Fruit fly (Drosophila melanogaster) whole organism, embryonic: ENCODE data around the gene RpL36.

Experiments used
- Aef1 ChIP-seq: fragments of 200-800 bp; sonication (Bioruptor generic); IDR thresholded peaks from 3 replicates; pipeline ENCODE4 v1.3.6; 2022; ENCODE audit warnings: missing biosample characterization, missing genetic modification characterization
- Asciz ChIP-seq: fragments of 200-800 bp; sonication (Bioruptor generic); optimal IDR thresholded peaks from 2 replicates; lab custom pipeline; 2017; ENCODE audit warnings: missing biosample characterization, mild to moderate bottlenecking, missing genetic modification characterization, missing genetic modification reagents
- CG10321 ChIP-seq: fragments of 200-800 bp; sonication (Bioruptor generic); IDR thresholded peaks from 2 replicates; pipeline ENCODE4 v1.3.6; 2022; ENCODE audit warnings: missing biosample characterization, missing genetic modification characterization
- CG10565 ChIP-seq: fragments of 200-800 bp; sonication (Bioruptor generic); optimal IDR thresholded peaks from 3 replicates; lab custom pipeline; 2016; ENCODE audit warnings: missing biosample characterization, mild to moderate bottlenecking, missing genetic modification characterization
- CG12104 ChIP-seq: fragments of 200-800 bp; sonication (Bioruptor generic); optimal IDR thresholded peaks from 3 replicates; lab custom pipeline; 2016; ENCODE audit warnings: missing biosample characterization, missing genetic modification characterization
- CG12155 ChIP-seq: fragments of 200-800 bp; sonication (Bioruptor generic); optimal IDR thresholded peaks from 3 replicates; lab custom pipeline; 2016; ENCODE audit warnings: missing biosample characterization, missing genetic modification characterization
- CG12391 ChIP-seq: fragments of 200-800 bp; sonication (Bioruptor generic); optimal IDR thresholded peaks from 3 replicates; lab custom pipeline; 2018; ENCODE audit warnings: missing biosample characterization, mild to moderate bottlenecking, missing genetic modification characterization, moderate library complexity
- CG12942 ChIP-seq: fragments of 200-800 bp; sonication (Bioruptor generic); optimal IDR thresholded peaks from 3 replicates; lab custom pipeline; 2016; ENCODE audit warnings: missing biosample characterization, missing genetic modification characterization
- CG13775 ChIP-seq: fragments of 200-800 bp; sonication (Bioruptor generic); optimal IDR thresholded peaks from 3 replicates; lab custom pipeline; 2017; ENCODE audit warnings: missing biosample characterization, mild to moderate bottlenecking, missing genetic modification characterization
- CG15601 ChIP-seq: fragments of 200-800 bp; sonication (Bioruptor generic); optimal IDR thresholded peaks from 3 replicates; lab custom pipeline; 2019; ENCODE audit warnings: missing biosample characterization, mild to moderate bottlenecking, missing genetic modification characterization, moderate library complexity
- CG17912 ChIP-seq: fragments of 200-800 bp; sonication (Bioruptor generic); optimal IDR thresholded peaks from 2 replicates; lab custom pipeline; 2018; ENCODE audit warnings: missing biosample characterization, mild to moderate bottlenecking, missing genetic modification characterization
- CG2199 ChIP-seq: fragments of 200-800 bp; sonication (Bioruptor generic); IDR thresholded peaks from 3 replicates; pipeline ENCODE4 v1.3.6; 2022; ENCODE audit warnings: missing biosample characterization, missing genetic modification characterization
- CG2712 ChIP-seq: fragments of 200-800 bp; optimal IDR thresholded peaks from 3 replicates; lab custom pipeline; 2019; ENCODE audit warnings: missing biosample characterization, mild to moderate bottlenecking, missing genetic modification characterization, moderate library complexity
- CG30020 ChIP-seq: fragments of 200-800 bp; optimal IDR thresholded peaks from 2 replicates; lab custom pipeline; 2019; ENCODE audit warnings: missing biosample characterization, mild to moderate bottlenecking, missing genetic modification characterization, moderate library complexity
- CG31224 ChIP-seq: fragments of 200-800 bp; sonication (Bioruptor generic); IDR thresholded peaks from 2 replicates; pipeline ENCODE4 v1.3.6; 2022; ENCODE audit warnings: missing biosample characterization, missing genetic modification characterization
- CG33213 ChIP-seq: fragments of 200-800 bp; sonication (Bioruptor generic); optimal IDR thresholded peaks from 3 replicates; lab custom pipeline; 2016; ENCODE audit warnings: missing biosample characterization, missing genetic modification characterization
- CG3407 ChIP-seq: fragments of 200-800 bp; sonication (Bioruptor generic); optimal IDR thresholded peaks from 2 replicates; lab custom pipeline; 2018; ENCODE audit warnings: missing biosample characterization, mild to moderate bottlenecking, missing genetic modification characterization
- CG4707 ChIP-seq: fragments of 200-800 bp; sonication (Bioruptor generic); optimal IDR thresholded peaks from 2 replicates; lab custom pipeline; 2018; ENCODE audit warnings: missing biosample characterization, mild to moderate bottlenecking, missing genetic modification characterization, moderate library complexity
- CG6254 ChIP-seq: fragments of 200-800 bp; sonication (Bioruptor generic); optimal IDR thresholded peaks from 3 replicates; lab custom pipeline; 2017; ENCODE audit warnings: mild to moderate bottlenecking, missing biosample characterization, missing genetic modification reagents, missing genetic modification characterization
- CG6689 ChIP-seq: fragments of 200-800 bp; sonication (Bioruptor generic); IDR thresholded peaks from 2 replicates; pipeline ENCODE4 v1.3.6; 2022; ENCODE audit warnings: missing biosample characterization, missing genetic modification characterization
- CG7271 ChIP-seq: fragments of 200-800 bp; sonication (Bioruptor generic); optimal IDR thresholded peaks from 2 replicates; lab custom pipeline; 2018; ENCODE audit warnings: missing biosample characterization, mild to moderate bottlenecking, missing genetic modification characterization, moderate library complexity
- CG8388 ChIP-seq: fragments of 200-800 bp; sonication (Bioruptor generic); optimal IDR thresholded peaks from 2 replicates; lab custom pipeline; 2019; ENCODE audit warnings: missing biosample characterization, mild to moderate bottlenecking, missing genetic modification characterization, moderate library complexity
- D ChIP-seq, 2 experiments: fragments of 200-800 bp in 1 of 2; fragments of >200 bp in 1 of 2; sonication (Bioruptor generic) in 1 of 2; optimal IDR thresholded peaks; 2 replicates in 1 of 2; 3 replicates in 1 of 2; lab custom pipeline; 2017; ENCODE audit warnings: mild to moderate bottlenecking in 1 of 2, missing biosample characterization in 1 of 2, missing genetic modification characterization in 1 of 2, missing genetic modification reagents in 1 of 2
- GATAe ChIP-seq: fragments of 200-800 bp; sonication (Bioruptor generic); conservative IDR thresholded peaks from 2 replicates; pipeline ENCODE4 v1.3.6; 2022; ENCODE audit warnings: missing biosample characterization, missing genetic modification characterization
- HLH54F ChIP-seq: fragments of 200-800 bp; sonication (Bioruptor generic); optimal IDR thresholded peaks from 3 replicates; lab custom pipeline; 2016; ENCODE audit warnings: missing biosample characterization, missing genetic modification characterization
- HLHmδ ChIP-seq: fragments of 200-800 bp; sonication (Bioruptor generic); optimal IDR thresholded peaks from 2 replicates; lab custom pipeline; 2018; ENCODE audit warnings: missing biosample characterization, mild to moderate bottlenecking, missing genetic modification characterization, moderate library complexity
- Hr51 ChIP-seq, 2 experiments: fragments of 200-800 bp; sonication (Bioruptor generic); optimal IDR thresholded peaks; 2 replicates in 1 of 2; 3 replicates in 1 of 2; lab custom pipeline; 2016 to 2018; ENCODE audit warnings: missing biosample characterization in 2 of 2, missing genetic modification characterization in 2 of 2, mild to moderate bottlenecking in 1 of 2, moderate library complexity in 1 of 2
- Jarid2 ChIP-seq: fragments of 200-800 bp; sonication (Bioruptor generic); optimal IDR thresholded peaks from 3 replicates; lab custom pipeline; 2017; ENCODE audit warnings: mild to moderate bottlenecking, missing biosample characterization, missing genetic modification reagents, missing genetic modification characterization
- Nf-YB ChIP-seq: fragments of 200-800 bp; sonication (Bioruptor generic); optimal IDR thresholded peaks from 3 replicates; lab custom pipeline; 2019; ENCODE audit warnings: missing biosample characterization, mild to moderate bottlenecking, missing genetic modification characterization, moderate library complexity
- Nf-YC ChIP-seq: fragments of 200-800 bp; optimal IDR thresholded peaks from 3 replicates; lab custom pipeline; 2019; ENCODE audit warnings: missing biosample characterization, mild to moderate bottlenecking, missing genetic modification characterization, moderate library complexity
- Poxn ChIP-seq: fragments of 200-800 bp; sonication (Bioruptor generic); IDR thresholded peaks from 2 replicates; pipeline ENCODE4 v1.3.6; 2022; ENCODE audit warnings: missing biosample characterization, missing genetic modification characterization
- Six4 ChIP-seq: fragments of 200-800 bp; sonication (Bioruptor generic); optimal IDR thresholded peaks from 2 replicates; lab custom pipeline; 2016; ENCODE audit warnings: missing biosample characterization, missing genetic modification characterization
- Sry-β ChIP-seq: fragments of 200-800 bp; sonication (Bioruptor generic); optimal IDR thresholded peaks from 2 replicates; lab custom pipeline; 2018; ENCODE audit warnings: missing biosample characterization, mild to moderate bottlenecking, missing genetic modification characterization, moderate library complexity
- Sry-δ ChIP-seq: fragments of 200-800 bp; sonication (Bioruptor generic); optimal IDR thresholded peaks from 2 replicates; lab custom pipeline; 2016; ENCODE audit warnings: missing biosample characterization, missing genetic modification characterization
- aop ChIP-seq: fragments of 200-800 bp; sonication (Bioruptor generic); IDR thresholded peaks from 2 replicates; pipeline ENCODE4 v1.3.6; 2022; ENCODE audit warnings: missing biosample characterization, missing genetic modification characterization
- bbx ChIP-seq: fragments of 200-800 bp; sonication (Bioruptor generic); IDR thresholded peaks from 2 replicates; pipeline ENCODE4 v1.3.6; 2022; ENCODE audit warnings: missing biosample characterization, missing genetic modification characterization; ENCODE audit not compliant: partially characterized antibody
- cato ChIP-seq: fragments of 200-800 bp; sonication (Bioruptor generic); optimal IDR thresholded peaks from 2 replicates; lab custom pipeline; 2016; ENCODE audit warnings: missing biosample characterization, missing genetic modification characterization, borderline replicate concordance
- caup ChIP-seq: fragments of 200-800 bp; sonication (Bioruptor generic); optimal IDR thresholded peaks from 3 replicates; lab custom pipeline; 2017; ENCODE audit warnings: missing biosample characterization, mild to moderate bottlenecking, missing genetic modification characterization, moderate library complexity; ENCODE audit not compliant: severe bottlenecking
- chif ChIP-seq, 2 experiments: fragments of 200-800 bp; sonication (Bioruptor generic); optimal IDR thresholded peaks; 3 replicates each; lab custom pipeline; 2016; ENCODE audit warnings: missing biosample characterization in 2 of 2, missing genetic modification characterization in 2 of 2
- dan ChIP-seq: fragments of 200-800 bp; sonication (Bioruptor generic); IDR thresholded peaks from 2 replicates; pipeline ENCODE4 v1.3.6; 2022; ENCODE audit warnings: missing biosample characterization, missing genetic modification characterization
- eyg ChIP-seq: fragments of 200-800 bp; sonication (Bioruptor generic); optimal IDR thresholded peaks from 3 replicates; lab custom pipeline; 2016; ENCODE audit warnings: missing biosample characterization, missing genetic modification characterization
- fd64A ChIP-seq: fragments of 200-800 bp; sonication (Bioruptor generic); optimal IDR thresholded peaks from 3 replicates; lab custom pipeline; 2018; ENCODE audit warnings: missing biosample characterization, mild to moderate bottlenecking, missing genetic modification characterization
- gsb-n ChIP-seq: fragments of 200-800 bp; sonication (Bioruptor generic); optimal IDR thresholded peaks from 3 replicates; lab custom pipeline; 2018; ENCODE audit warnings: missing biosample characterization, mild to moderate bottlenecking, missing genetic modification characterization
- sens ChIP-seq: fragments of 200-800 bp; sonication (Bioruptor generic); peaks from one replicate; lab custom pipeline; 2016; ENCODE audit warnings: missing biosample characterization, missing genetic modification characterization
- sima ChIP-seq: fragments of 200-800 bp; sonication (Bioruptor generic); optimal IDR thresholded peaks from 2 replicates; lab custom pipeline; 2016; ENCODE audit warnings: missing biosample characterization, missing genetic modification characterization
- stwl ChIP-seq: fragments of 200-800 bp; sonication (Bioruptor generic); optimal IDR thresholded peaks from 3 replicates; lab custom pipeline; 2018; ENCODE audit warnings: missing biosample characterization, mild to moderate bottlenecking, missing genetic modification characterization, moderate library complexity
- tll ChIP-seq, 2 experiments: fragments of 200-800 bp in 1 of 2; fragments of >200 bp in 1 of 2; sonication (Bioruptor generic) in 1 of 2; optimal IDR thresholded peaks; 2 replicates each; lab custom pipeline; 2017 to 2019; ENCODE audit warnings: missing biosample characterization in 2 of 2, missing genetic modification characterization in 2 of 2, mild to moderate bottlenecking in 1 of 2, moderate library complexity in 1 of 2
- zfh1 ChIP-seq: fragments of 200-800 bp; sonication (Bioruptor generic); IDR thresholded peaks from 3 replicates; pipeline ENCODE4 v1.3.6; 2022; ENCODE audit warnings: missing biosample characterization, missing genetic modification characterization

Gene RpL36

dm6 chrX:616761-617476 lies 12.4 kb downstream of the RpL36 start (continued):
- TF ChIP-seq CG17912 (GFP tag; lab: Kevin White, UChicago) (no peak), zfh1 (GFP tag; lab: Robert Waterston, UW) (no peak), Aef1 (GFP tag; lab: Robert Waterston, UW) (no peak), Six4 (GFP tag; lab: Kevin White, UChicago) (no peak), sens (peak; percentile 88), HLH54F (GFP tag; lab: Kevin White, UChicago) (no peak), dan (no peak), D (optimal IDR thresholded peaks at IDR 0.05; lab: Kevin White, UChicago) (no peak), D (GFP tag; optimal IDR thresholded peaks at IDR 0.05; lab: Kevin White, UChicago) (no peak), CG33213 (GFP tag; lab: Kevin White, UChicago) (no peak), CG8388 (no peak), eyg (no peak), stwl (tag; lab: Kevin White, UChicago) (peak; percentile 4), Sry-δ (GFP tag; lab: Kevin White, UChicago) (no peak), Jarid2 (GFP tag; lab: Kevin White, UChicago) (no peak), CG2199 (GFP tag; lab: Robert Waterston, UW) (0 out of 3 replicates have a peak, but pooled peaks have one; percentile 41), HLHmδ (GFP tag; lab: Kevin White, UChicago) (no peak), CG15601 (tag; lab: Kevin White, UChicago) (no peak), CG12942 (GFP tag; lab: Kevin White, UChicago) (no peak), Poxn (GFP tag; lab: Robert Waterston, UW) (no peak), CG6689 (no peak), CG31224 (GFP tag; lab: Robert Waterston, UW) (no peak), CG3407 (GFP tag; lab: Kevin White, UChicago) (no peak), gsb-n (tag; lab: Kevin White, UChicago) (no peak), aop (GFP tag; lab: Robert Waterston, UW) (no peak), CG10565 (GFP tag; lab: Kevin White, UChicago) (no peak), CG12104 (GFP tag; lab: Kevin White, UChicago) (no peak), Sry-β (GFP tag; lab: Kevin White, UChicago) (no peak), CG30020 (tag; lab: Kevin White, UChicago) (no peak), Asciz (GFP tag; lab: Kevin White, UChicago) (no peak)
- TF ChIP-seq, all 482 proteins: peak for 25

DNA sequence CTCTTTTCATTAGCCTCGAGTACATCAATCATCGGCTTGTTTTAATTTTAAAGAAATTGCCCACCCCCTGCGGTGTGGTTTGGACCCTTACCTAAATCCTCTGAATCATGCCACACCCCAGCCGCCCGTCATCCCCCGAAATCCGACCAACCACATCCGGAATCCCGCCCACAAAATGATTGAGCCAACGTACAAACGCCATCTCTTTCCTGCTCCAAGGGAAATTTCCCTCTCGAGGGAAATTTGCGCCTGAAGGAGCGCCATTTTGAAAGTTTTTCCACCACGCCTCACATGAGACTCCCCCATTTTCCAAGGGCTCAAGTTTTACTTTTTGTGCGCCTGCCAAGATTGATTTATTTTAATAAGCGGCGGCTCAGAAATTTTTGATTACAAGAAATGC lies 19.2 kb downstream of the RpL36 start:
- TF ChIP-seq CG4707 (no peak), Hr51 (GFP tag; optimal IDR thresholded peaks at IDR 0.05; lab: Kevin White, UChicago) (no peak), Nf-YB (GFP tag; lab: Kevin White, UChicago) (peak; percentile 93), GATAe (GFP tag; lab: Robert Waterston, UW) (no peak), fd64A (no peak), CG7271 (tag; lab: Kevin White, UChicago) (no peak), CG12155 (GFP tag; lab: Kevin White, UChicago) (no peak), bbx (GFP tag; lab: Robert Waterston, UW) (no peak), CG2199 (GFP tag; lab: Robert Waterston, UW) (no peak), CG2712 (tag; lab: Kevin White, UChicago) (no peak), sima (no peak), Nf-YC (tag; lab: Kevin White, UChicago) (peak; percentile 95), CG13775 (GFP tag; lab: Kevin White, UChicago) (no peak), CG10321 (GFP tag; lab: Robert Waterston, UW) (peak; percentile 75), chif (GFP tag; optimal IDR thresholded peaks at IDR 0.05; lab: Kevin White, UChicago) (no peak), caup (no peak), tll (GFP tag; optimal IDR thresholded peaks at IDR 0.05; lab: Kevin White, UChicago) (no peak), cato (no peak), dan (no peak), CG12391 (tag; lab: Kevin White, UChicago) (no peak), CG6254 (GFP tag; lab: Kevin White, UChicago) (no peak)
